Worm (Caenorhabditis elegans): Measurements from ENCODE around the gene W07E11.1.

W07E11.1 gene

ce11 chrX:10078637-10079036, 5.8 kb upstream of the W07E11.1 start:
- TF ChIP-seq drap-1 (GFP tag; optimal IDR thresholded peaks at IDR 0.05) (no peak), sem-2 (GFP tag; optimal IDR thresholded peaks at IDR 0.05) (no peak)

- TF ChIP-seq hlh-1 (tag; optimal IDR thresholded peaks at IDR 0.05) (peak; percentile 76), cnd-1 (tag; optimal IDR thresholded peaks at IDR 0.05) (no peak), mep-1 (tag; optimal IDR thresholded peaks at IDR 0.05) (no peak)
Observed at ce11 chrX:10079230-10079629, 5.2 kb upstream of the W07E11.1 start.

ce11 chrX:10081077-10081476, 3.3 kb upstream of the W07E11.1 start:
- TF ChIP-seq unc-39 (tag; optimal IDR thresholded peaks at IDR 0.05) (no peak), zip-8 (tag; optimal IDR thresholded peaks at IDR 0.05) (no peak), nhr-28 (tag; optimal IDR thresholded peaks at IDR 0.05) (no peak), lsy-2 (tag; optimal IDR thresholded peaks at IDR 0.05) (no peak), nhr-237 (tag; optimal IDR thresholded peaks at IDR 0.05) (no peak), ces-1 (GFP tag; optimal IDR thresholded peaks at IDR 0.05) (no peak), drap-1 (GFP tag; optimal IDR thresholded peaks at IDR 0.05) (no peak), mep-1 (tag; optimal IDR thresholded peaks at IDR 0.05) (no peak)

ce11 chrX:10083272-10083671, 1.1 kb upstream of the W07E11.1 start:
- TF ChIP-seq nhr-2 (tag; optimal IDR thresholded peaks at IDR 0.05) (peak; percentile 51), zip-8 (tag; optimal IDR thresholded peaks at IDR 0.05) (peak; percentile 37), elt-1 (tag; optimal IDR thresholded peaks at IDR 0.05; ENCODE audit: borderline replicate concordance, insufficient read depth) (peak; percentile 84), flh-1 (GFP tag; optimal IDR thresholded peaks at IDR 0.05) (no peak)

- TF ChIP-seq ham-2 (GFP tag; optimal IDR thresholded peaks at IDR 0.05), result no peak
Observed at ce11 chrX:10085073-10085472, 651 bp downstream of the W07E11.1 start.

ce11 chrX:10087866-10088265, 3.4 kb downstream of the W07E11.1 start, which contains the start of gene flp-28:
Gene flp-28, minus strand, starts transcription at chrX:10087966.
- TF ChIP-seq mab-5 (tag; optimal IDR thresholded peaks at IDR 0.05) (no peak), lin-13 (tag; optimal IDR thresholded peaks at IDR 0.05) (no peak), bed-3 (GFP tag; optimal IDR thresholded peaks at IDR 0.05) (no peak), nhr-237 (tag; optimal IDR thresholded peaks at IDR 0.05) (no peak), blmp-1 (tag; optimal IDR thresholded peaks at IDR 0.05) (no peak), cnd-1 (tag; optimal IDR thresholded peaks at IDR 0.05) (no peak), ceh-39 (tag; optimal IDR thresholded peaks at IDR 0.05) (no peak), ceh-43 (GFP tag; optimal IDR thresholded peaks at IDR 0.05) (no peak), lsy-2 (tag; optimal IDR thresholded peaks at IDR 0.05) (no peak), ham-2 (GFP tag; optimal IDR thresholded peaks at IDR 0.05) (no peak), sptf-1 (tag; optimal IDR thresholded peaks at IDR 0.05) (no peak), mep-1 (tag; optimal IDR thresholded peaks at IDR 0.05) (no peak), lin-32 (GFP tag; optimal IDR thresholded peaks at IDR 0.05) (no peak), nhr-2 (tag; optimal IDR thresholded peaks at IDR 0.05) (no peak), mls-2 (tag; optimal IDR thresholded peaks at IDR 0.05) (no peak)

- no peak for TF ChIP-seq elt-1 (tag; optimal IDR thresholded peaks at IDR 0.05; ENCODE audit: borderline replicate concordance, insufficient read depth)
- TF ChIP-seq M03D4.4 (tag; optimal IDR thresholded peaks at IDR 0.05), result no peak
- no peak for TF ChIP-seq unc-39 (tag; optimal IDR thresholded peaks at IDR 0.05)
- no peak for TF ChIP-seq hlh-1 (tag; optimal IDR thresholded peaks at IDR 0.05)
- no peak for TF ChIP-seq elt-3 (tag; optimal IDR thresholded peaks at IDR 0.05)
- no peak for TF ChIP-seq tbx-8 (GFP tag; optimal IDR thresholded peaks at IDR 0.05)
Observed at ce11 chrX:10092864-10093263, 8.4 kb downstream of the W07E11.1 start, which contains the start of gene flp-3. Gene flp-3, minus strand, starts transcription at chrX:10092964.

ce11 chrX:10095145-10095544, 10.7 kb downstream of the W07E11.1 start, which contains the start of gene flp-2:
Gene flp-2, minus strand, starts transcription at chrX:10095245.
- TF ChIP-seq lin-32 (GFP tag; optimal IDR thresholded peaks at IDR 0.05), result no peak
- TF ChIP-seq sptf-1 (tag; optimal IDR thresholded peaks at IDR 0.05), result no peak
- TF ChIP-seq snpc-4 (tag; optimal IDR thresholded peaks at IDR 0.05), result no peak
- no peak for TF ChIP-seq nhr-28 (tag; optimal IDR thresholded peaks at IDR 0.05)
- TF ChIP-seq unc-39 (tag; optimal IDR thresholded peaks at IDR 0.05), result no peak
- no peak for TF ChIP-seq hlh-1 (tag; optimal IDR thresholded peaks at IDR 0.05)
- TF ChIP-seq flh-1 (GFP tag; optimal IDR thresholded peaks at IDR 0.05), result no peak
- no peak for TF ChIP-seq nhr-76 (tag; optimal IDR thresholded peaks at IDR 0.05)
- TF ChIP-seq elt-3 (tag; optimal IDR thresholded peaks at IDR 0.05), result no peak
- no peak for TF ChIP-seq ztf-11 (tag; optimal IDR thresholded peaks at IDR 0.05)
- no peak for TF ChIP-seq ceh-43 (GFP tag; optimal IDR thresholded peaks at IDR 0.05)
- TF ChIP-seq mep-1 (tag; optimal IDR thresholded peaks at IDR 0.05), result no peak
- TF ChIP-seq unc-120 (tag; optimal IDR thresholded peaks at IDR 0.05; ENCODE audit: poor library complexity, severe bottlenecking), result no peak
- TF ChIP-seq unc-62 (GFP tag; optimal IDR thresholded peaks at IDR 0.05), result no peak
- no peak for TF ChIP-seq nhr-2 (tag; optimal IDR thresholded peaks at IDR 0.05)
- TF ChIP-seq nhr-12 (tag; optimal IDR thresholded peaks at IDR 0.05), result no peak
- no peak for TF ChIP-seq ceh-39 (tag; optimal IDR thresholded peaks at IDR 0.05)
- no peak for TF ChIP-seq ham-2 (GFP tag; optimal IDR thresholded peaks at IDR 0.05)
